Worm (Caenorhabditis elegans) whole organism, early embryonic: ENCODE results near the gene C33G3.6.

Experiments used
- B0310.2 ChIP-seq: sonication (generic microtip); optimal IDR thresholded peaks from 2 replicates; lab custom pipeline; 2016; ENCODE audit warnings: mild to moderate bottlenecking, missing genetic modification characterization, missing compliant biosample characterization
- F13C5.2 ChIP-seq: sonication (generic microtip); optimal IDR thresholded peaks from 2 replicates; lab custom pipeline; 2017; ENCODE audit warnings: mild to moderate bottlenecking, missing genetic modification characterization, inconsistent platforms, missing compliant biosample characterization
- aly-1 ChIP-seq: sonication (generic microtip); optimal IDR thresholded peaks from 2 replicates; lab custom pipeline; 2016; ENCODE audit warnings: missing genetic modification characterization, missing compliant biosample characterization
- ama-1 ChIP-seq: fragments of 150-350 bp; optimal IDR thresholded peaks from 2 replicates; lab custom pipeline; 2014
- ceh-13 ChIP-seq: fragments of 200-800 bp; sonication (Bioruptor generic); optimal IDR thresholded peaks from 2 replicates; lab custom pipeline; 2018; ENCODE audit warnings: mild to moderate bottlenecking, missing genetic modification characterization, missing compliant biosample characterization
- ceh-36 ChIP-seq: sonication (generic microtip); optimal IDR thresholded peaks from 2 replicates; lab custom pipeline; 2016; ENCODE audit warnings: missing genetic modification characterization, inconsistent platforms, missing compliant biosample characterization
- ets-7 ChIP-seq: sonication (generic microtip); optimal IDR thresholded peaks from 2 replicates; lab custom pipeline; 2016; ENCODE audit warnings: missing genotype, missing genetic modification characterization, missing compliant biosample characterization
- flt-1 ChIP-seq: fragments of 200-800 bp; sonication (Bioruptor generic); IDR thresholded peaks from 2 replicates; pipeline ENCODE4 v1.3.6; 2022; ENCODE audit warnings: missing genetic modification characterization, missing compliant biosample characterization
- hmbx-1 ChIP-seq: sonication (generic microtip); optimal IDR thresholded peaks from 2 replicates; lab custom pipeline; 2016; ENCODE audit warnings: mild to moderate bottlenecking, missing genetic modification characterization, missing compliant biosample characterization
- hmg-4 ChIP-seq: fragments of 200-800 bp; sonication (Bioruptor generic); optimal IDR thresholded peaks from 2 replicates; lab custom pipeline; 2018; ENCODE audit warnings: mild to moderate bottlenecking, missing genetic modification characterization, missing compliant biosample characterization
- hnd-1 ChIP-seq: sonication (generic microtip); optimal IDR thresholded peaks from 2 replicates; lab custom pipeline; 2016; ENCODE audit warnings: missing genetic modification characterization, missing compliant biosample characterization
- pes-1 ChIP-seq: fragments of 200-800 bp; sonication (Bioruptor generic); IDR thresholded peaks from 2 replicates; pipeline ENCODE4 v1.3.6; 2022; ENCODE audit warnings: missing genetic modification reagents, missing genetic modification characterization, missing compliant biosample characterization
- scrt-1 ChIP-seq: fragments of 200-800 bp; sonication (Bioruptor generic); IDR thresholded peaks from 2 replicates; pipeline ENCODE4 v1.3.6; 2022; ENCODE audit warnings: missing genetic modification characterization, missing compliant biosample characterization
- sea-1 ChIP-seq: fragments of 200-800 bp; sonication (Bioruptor generic); conservative IDR thresholded peaks from 2 replicates; pipeline ENCODE4 v1.3.6; 2022; ENCODE audit warnings: missing genetic modification characterization, missing compliant biosample characterization
- tbx-11 ChIP-seq: fragments of 200-800 bp; sonication (Bioruptor generic); IDR thresholded peaks from 2 replicates; pipeline ENCODE4 v1.3.6; 2022; ENCODE audit warnings: missing genetic modification characterization, missing compliant biosample characterization
- tbx-37 ChIP-seq: fragments of 200-800 bp; sonication (Bioruptor generic); conservative IDR thresholded peaks from 2 replicates; pipeline ENCODE4 v1.3.6; 2022; ENCODE audit warnings: missing genetic modification reagents, missing genetic modification characterization, missing compliant biosample characterization
- tra-4 ChIP-seq: sonication (generic microtip); optimal IDR thresholded peaks from 2 replicates; lab custom pipeline; 2017; ENCODE audit warnings: missing genetic modification characterization, missing compliant biosample characterization

Gene C33G3.6

DNA sequence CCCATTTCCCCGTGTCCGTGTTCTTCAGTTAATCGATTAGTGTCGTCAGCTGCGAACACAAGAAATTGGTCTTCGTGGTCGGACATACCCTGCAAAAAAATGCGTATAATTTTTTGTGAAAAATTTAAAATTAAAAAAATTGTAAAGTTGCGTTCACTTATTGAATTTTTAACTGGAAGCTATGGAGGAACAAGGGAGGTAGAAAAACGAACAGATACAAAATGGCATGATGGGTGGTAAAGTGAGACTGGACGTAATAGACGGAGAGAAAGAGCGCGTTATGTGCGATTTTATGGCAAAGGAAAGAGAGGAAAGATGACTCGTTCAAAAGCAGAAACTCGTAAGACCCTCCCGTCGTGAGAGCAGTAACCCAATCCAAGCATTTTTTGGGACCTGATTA is at the start of gene C33G3.6:
C33G3.6 (minus strand) TSS at position 101 of the 400 bp plus-strand sequence.
- no peak for TF ChIP-seq B0310.2

DNA sequence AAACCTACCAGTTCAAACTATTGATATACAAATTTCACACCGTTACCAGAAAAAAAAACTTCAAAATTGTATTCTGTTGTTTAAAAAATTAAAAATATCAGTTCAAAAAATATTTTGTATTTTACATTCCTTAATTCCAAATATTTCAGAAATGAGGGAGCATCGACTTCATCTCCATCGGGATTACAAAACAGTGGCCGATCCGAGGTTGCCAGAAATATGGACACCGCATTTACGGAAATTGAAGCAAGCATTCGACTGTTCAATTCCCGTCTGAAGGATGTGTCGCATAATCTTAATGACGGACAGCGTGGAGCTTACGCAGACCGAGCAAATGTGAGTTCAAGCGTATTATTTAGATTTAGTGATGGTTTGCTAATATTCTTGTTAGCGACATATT is 48.5 kb upstream of the C33G3.6 start:
- TF ChIP-seq tbx-11 (GFP tag; lab: Robert Waterston, UW), result no peak
- no peak for TF ChIP-seq hnd-1 (tag; lab: Kevin White, UChicago)
- no peak for TF ChIP-seq ama-1
- TF ChIP-seq hmg-4 (GFP tag; lab: Kevin White, UChicago), result no peak
- TF ChIP-seq flt-1 (GFP tag; lab: Robert Waterston, UW), result no peak
- no peak for TF ChIP-seq tra-4 (tag; lab: Kevin White, UChicago)
- TF ChIP-seq ceh-13 (GFP tag; lab: Kevin White, UChicago), result no peak
- no peak for TF ChIP-seq pes-1 (GFP tag; lab: Robert Waterston, UW)
- no peak for TF ChIP-seq sea-1 (GFP tag; lab: Robert Waterston, UW)
- no peak for TF ChIP-seq ceh-36
- no peak for TF ChIP-seq B0310.2

DNA sequence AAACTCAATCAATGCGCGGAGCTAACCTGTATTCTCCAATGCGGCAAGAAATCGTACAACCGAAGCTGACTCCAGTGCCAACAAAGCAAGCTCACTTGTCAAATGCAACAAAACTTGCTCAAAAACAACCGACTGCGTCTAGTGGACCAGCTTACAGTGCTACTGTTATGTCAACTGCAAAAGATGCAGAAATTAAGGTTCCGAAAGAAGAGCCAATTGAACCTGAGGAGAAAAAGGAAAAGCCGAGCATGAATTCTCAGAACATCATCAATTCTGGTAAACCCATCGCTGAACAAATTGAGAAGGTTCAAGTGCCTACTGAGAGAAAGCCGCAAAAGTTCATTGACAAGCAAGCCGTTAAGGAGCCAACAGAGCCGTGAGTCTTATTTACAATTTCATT is 47.3 kb upstream of the C33G3.6 start:
- TF ChIP-seq tbx-37 (no peak), flt-1 (GFP tag; lab: Robert Waterston, UW) (no peak), aly-1 (tag; lab: Kevin White, UChicago) (no peak), tbx-11 (GFP tag; lab: Robert Waterston, UW) (no peak), sea-1 (GFP tag; lab: Robert Waterston, UW) (no peak), ceh-13 (GFP tag; lab: Kevin White, UChicago) (no peak), tra-4 (tag; lab: Kevin White, UChicago) (no peak), pes-1 (GFP tag; lab: Robert Waterston, UW) (no peak), ceh-36 (no peak), scrt-1 (GFP tag; lab: Robert Waterston, UW) (no peak), F13C5.2 (tag; lab: Kevin White, UChicago) (no peak), hmbx-1 (tag; lab: Kevin White, UChicago) (no peak), hmg-4 (GFP tag; lab: Kevin White, UChicago) (no peak), B0310.2 (no peak), ets-7 (tag; lab: Kevin White, UChicago) (no peak), hnd-1 (tag; lab: Kevin White, UChicago) (no peak), ama-1 (no peak)

DNA sequence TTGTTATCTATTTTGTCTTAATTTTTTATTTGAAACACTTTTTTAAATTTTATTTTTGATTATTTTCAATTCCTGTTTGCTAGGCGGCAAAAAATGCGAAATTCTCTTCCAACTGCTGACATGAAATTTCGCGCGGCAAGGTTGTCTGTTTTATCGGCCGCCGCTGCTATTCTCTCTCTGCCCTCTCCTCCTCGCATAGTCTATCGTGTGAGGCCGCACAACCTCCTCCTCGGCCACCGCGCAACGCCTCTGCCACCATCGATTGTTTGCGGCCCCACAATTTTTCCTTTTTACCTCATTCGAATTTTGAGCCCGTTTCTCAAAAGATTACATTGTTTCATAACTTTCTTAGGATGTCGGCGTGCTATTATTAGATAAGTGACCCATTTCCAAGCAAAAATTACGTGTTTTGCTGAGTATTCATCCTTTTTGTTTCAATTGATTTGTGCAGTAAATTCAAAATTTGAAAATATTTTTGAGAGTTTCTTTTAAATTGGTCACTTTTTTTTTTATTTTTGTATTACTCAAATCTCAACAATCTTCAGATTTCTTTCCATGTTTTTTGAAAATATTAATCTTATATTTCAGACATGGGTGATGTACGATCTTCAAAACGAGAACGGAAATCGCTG is 43.3 kb upstream of the C33G3.6 start, which contains the start of gene F28H6.4:
F28H6.4 (plus strand) TSS at position 582 of the 632 bp plus-strand sequence.
- peak; percentile 62 for TF ChIP-seq hmg-4 (GFP tag; lab: Kevin White, UChicago)
- TF ChIP-seq sea-1 (GFP tag; lab: Robert Waterston, UW), result no peak
- no peak for TF ChIP-seq pes-1 (GFP tag; lab: Robert Waterston, UW)
- TF ChIP-seq ets-7 (tag; lab: Kevin White, UChicago), result no peak
- TF ChIP-seq F13C5.2 (tag; lab: Kevin White, UChicago), result peak; percentile 30

DNA sequence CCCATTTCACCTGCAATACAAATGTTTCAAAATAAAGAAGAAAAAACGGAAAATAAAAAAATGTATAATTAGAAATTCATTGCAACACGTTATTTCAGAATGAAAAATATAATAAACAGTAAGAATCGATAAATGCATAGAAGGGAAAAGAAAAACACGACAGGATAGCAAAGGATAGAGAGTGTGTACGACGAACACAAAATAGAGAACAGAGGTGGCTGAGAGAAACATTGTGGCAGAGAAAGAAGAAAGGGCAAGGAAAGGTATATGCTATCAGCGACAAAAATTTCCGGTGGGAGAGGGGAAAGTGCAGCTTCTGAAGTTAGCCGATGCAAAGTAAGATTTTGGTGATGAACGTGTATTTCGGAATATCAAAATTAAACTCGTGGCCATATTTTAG is 41.7 kb upstream of the C33G3.6 start, which contains the start of gene F28H6.6:
F28H6.6 (minus strand) TSS at position 10 of the 400 bp plus-strand sequence.
- no peak for TF ChIP-seq ceh-36
- no peak for TF ChIP-seq F13C5.2 (tag; lab: Kevin White, UChicago)
- no peak for TF ChIP-seq ceh-13 (GFP tag; lab: Kevin White, UChicago)
- TF ChIP-seq flt-1 (GFP tag; lab: Robert Waterston, UW), result no peak
- no peak for TF ChIP-seq tbx-11 (GFP tag; lab: Robert Waterston, UW)
- no peak for TF ChIP-seq hmbx-1 (tag; lab: Kevin White, UChicago)
- no peak for TF ChIP-seq hmg-4 (GFP tag; lab: Kevin White, UChicago)
- TF ChIP-seq sea-1 (GFP tag; lab: Robert Waterston, UW), result no peak
- no peak for TF ChIP-seq tbx-37
- TF ChIP-seq ets-7 (tag; lab: Kevin White, UChicago), result no peak

DNA sequence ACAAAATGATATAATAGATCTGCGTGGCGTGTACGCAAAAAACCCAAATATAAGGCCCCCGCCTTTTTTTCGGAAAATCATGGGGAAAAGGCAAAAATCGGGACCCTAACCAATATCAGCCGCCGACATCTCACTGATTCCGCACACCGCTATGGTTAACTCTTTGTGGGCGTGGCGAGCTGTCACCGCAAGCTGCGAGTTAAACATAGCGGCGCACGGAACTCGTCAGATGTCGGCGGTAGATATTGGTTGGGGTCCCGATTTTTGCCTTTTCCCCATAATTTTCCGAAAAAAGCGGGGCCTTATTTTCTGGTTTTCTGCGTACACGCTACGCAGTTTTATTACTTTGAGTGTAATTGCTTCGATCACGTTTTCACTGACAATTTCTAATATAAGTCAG is 34.6 kb upstream of the C33G3.6 start:
- TF ChIP-seq ceh-36 (no peak), tbx-37 (no peak), pes-1 (GFP tag; lab: Robert Waterston, UW) (no peak), flt-1 (GFP tag; lab: Robert Waterston, UW) (no peak), hmg-4 (GFP tag; lab: Kevin White, UChicago) (no peak), aly-1 (tag; lab: Kevin White, UChicago) (no peak), sea-1 (GFP tag; lab: Robert Waterston, UW) (no peak), hnd-1 (tag; lab: Kevin White, UChicago) (no peak), ets-7 (tag; lab: Kevin White, UChicago) (no peak), tbx-11 (GFP tag; lab: Robert Waterston, UW) (no peak), ama-1 (no peak)

DNA sequence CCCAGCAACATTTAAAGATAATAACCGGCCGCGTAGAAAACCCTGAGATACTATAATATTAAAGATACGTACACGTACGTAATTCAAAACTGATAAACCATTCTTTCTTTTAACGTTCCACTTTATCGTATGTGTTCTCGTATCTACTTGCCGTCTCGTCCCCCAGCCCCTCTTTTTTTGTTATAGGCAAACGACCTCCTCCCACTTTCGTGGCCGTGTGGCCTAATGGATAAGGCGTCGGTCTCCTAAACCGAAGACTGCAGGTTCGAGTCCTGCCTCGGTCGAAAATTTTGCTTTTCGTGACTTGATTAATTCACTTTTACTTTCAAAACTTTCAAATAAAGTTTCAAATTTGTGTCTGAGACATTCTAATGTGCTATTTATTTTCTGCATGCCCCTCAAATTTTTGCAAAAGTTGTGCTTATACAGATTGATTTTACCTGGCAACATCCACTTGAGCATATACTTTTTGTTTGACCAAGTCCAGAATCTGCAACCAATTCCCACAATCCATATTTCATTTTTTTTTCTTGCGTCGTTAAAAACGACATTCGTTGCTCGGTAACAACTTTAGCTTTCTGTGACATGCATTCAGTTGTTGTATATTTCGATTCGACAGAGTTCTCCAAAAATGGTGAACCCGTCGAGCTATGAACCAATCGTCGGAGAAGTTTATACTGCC is 31.5 kb upstream of the C33G3.6 start, which contains the start of gene F28H6.7:
F28H6.7 (plus strand) TSS at position 632 of the 682 bp plus-strand sequence.
- TF ChIP-seq scrt-1 (GFP tag; lab: Robert Waterston, UW) (peak; percentile 97), aly-1 (tag; lab: Kevin White, UChicago) (peak; percentile 93), sea-1 (GFP tag; lab: Robert Waterston, UW) (peak; percentile 95), ceh-13 (GFP tag; lab: Kevin White, UChicago) (peak; percentile 95), F13C5.2 (tag; lab: Kevin White, UChicago) (peak; percentile 95), ceh-36 (peak; percentile 95), hnd-1 (tag; lab: Kevin White, UChicago) (peak; percentile 90), ets-7 (tag; lab: Kevin White, UChicago) (peak; percentile 90), flt-1 (GFP tag; lab: Robert Waterston, UW) (peak; percentile 97), tbx-11 (GFP tag; lab: Robert Waterston, UW) (peak; percentile 96), tbx-37 (peak; percentile 98), B0310.2 (peak; percentile 93), hmbx-1 (tag; lab: Kevin White, UChicago) (peak; percentile 85), ama-1 (no peak), pes-1 (GFP tag; lab: Robert Waterston, UW) (peak; percentile 98), tra-4 (tag; lab: Kevin White, UChicago) (peak; percentile 87), hmg-4 (GFP tag; lab: Kevin White, UChicago) (peak; percentile 96)
